Worm (Caenorhabditis elegans) whole organism, dauer: Measurements from ENCODE around the gene F53A10.2.

ENCODE experiments used
- unc-62 ChIP-seq: sonication (generic microtip); optimal IDR thresholded peaks from 2 replicates; lab custom pipeline; 2017; ENCODE audit warnings: missing biosample characterization, missing genetic modification reagents, missing genetic modification characterization

The F53A10.2 gene

ce11 chrII:1197074-1197473 lies at the start of gene F53A10.2:
F53A10.2 (plus strand) TSS chrII:1197374.
- no peak for TF ChIP-seq unc-62 (GFP tag; lab: Kevin White, UChicago)

- no peak for TF ChIP-seq unc-62 (GFP tag; lab: Kevin White, UChicago)
Measured at ce11 chrII:1149390-1149789, 47.8 kb upstream of the F53A10.2 start.

- no peak for TF ChIP-seq unc-62 (GFP tag; lab: Kevin White, UChicago)
Measured at ce11 chrII:1151810-1152209, 45.4 kb upstream of the F53A10.2 start.

- no peak for TF ChIP-seq unc-62 (GFP tag; lab: Kevin White, UChicago)
Measured at ce11 chrII:1152732-1153131, 44.4 kb upstream of the F53A10.2 start.

ce11 chrII:1153299-1153698 lies 43.9 kb upstream of the F53A10.2 start:
- TF ChIP-seq unc-62 (GFP tag; lab: Kevin White, UChicago) = no peak

- TF ChIP-seq unc-62 (GFP tag; lab: Kevin White, UChicago) = no peak
Measured at ce11 chrII:1157135-1157534, 40.0 kb upstream of the F53A10.2 start.

ce11 chrII:1159718-1160117 lies 37.5 kb upstream of the F53A10.2 start:
- no peak for TF ChIP-seq unc-62 (GFP tag; lab: Kevin White, UChicago)

ce11 chrII:1163275-1163674 lies 33.9 kb upstream of the F53A10.2 start, which contains the start of gene T23F4.2:
T23F4.2 (plus strand) TSS chrII:1163575.
- no peak for TF ChIP-seq unc-62 (GFP tag; lab: Kevin White, UChicago)

ce11 chrII:1170842-1171241 lies 26.3 kb upstream of the F53A10.2 start:
- TF ChIP-seq unc-62 (GFP tag; lab: Kevin White, UChicago) = no peak

ce11 chrII:1172080-1172575 lies 25.0 kb upstream of the F53A10.2 start, which contains the start of gene dlhd-1:
dlhd-1 (minus strand) TSS chrII:1172130.
- TF ChIP-seq unc-62 (GFP tag; lab: Kevin White, UChicago) = no peak

ce11 chrII:1179223-1179622 lies 18.0 kb upstream of the F53A10.2 start, which contains the start of gene nas-27:
nas-27 (minus strand) TSS chrII:1179323.
- no peak for TF ChIP-seq unc-62 (GFP tag; lab: Kevin White, UChicago)

- no peak for TF ChIP-seq unc-62 (GFP tag; lab: Kevin White, UChicago)
Measured at ce11 chrII:1188137-1188536, 9.0 kb upstream of the F53A10.2 start.

ce11 chrII:1189652-1190051 lies 7.5 kb upstream of the F53A10.2 start:
- TF ChIP-seq unc-62 (GFP tag; lab: Kevin White, UChicago) = no peak

ce11 chrII:1191853-1192252 lies 5.3 kb upstream of the F53A10.2 start:
- TF ChIP-seq unc-62 (GFP tag; lab: Kevin White, UChicago) = no peak

- no peak for TF ChIP-seq unc-62 (GFP tag; lab: Kevin White, UChicago)
Measured at ce11 chrII:1196129-1196528, 1.0 kb upstream of the F53A10.2 start.

ce11 chrII:1199987-1200386 lies 2.8 kb downstream of the F53A10.2 start:
- no peak for TF ChIP-seq unc-62 (GFP tag; lab: Kevin White, UChicago)

ce11 chrII:1203523-1203922 lies 6.3 kb downstream of the F53A10.2 start:
- no peak for TF ChIP-seq unc-62 (GFP tag; lab: Kevin White, UChicago)

ce11 chrII:1214627-1215026 lies 17.5 kb downstream of the F53A10.2 start:
- no peak for TF ChIP-seq unc-62 (GFP tag; lab: Kevin White, UChicago)
